Fruit fly (Drosophila melanogaster) whole organism, adult: Measurements from ENCODE around the gene Tbca.

Source experiments
- CG11617 ChIP-seq: fragments of 200-800 bp; sonication (Bioruptor generic); optimal IDR thresholded peaks from 2 replicates; lab custom pipeline; 2017; ENCODE audit warnings: mild to moderate bottlenecking, missing biosample characterization, missing genetic modification reagents, missing genetic modification characterization
- CG12768 ChIP-seq: fragments of 200-800 bp; sonication (Bioruptor generic); optimal IDR thresholded peaks from 2 replicates; lab custom pipeline; 2017; ENCODE audit warnings: missing biosample characterization, missing genetic modification characterization, mild to moderate bottlenecking, moderate library complexity, missing genetic modification reagents
- CG14711 ChIP-seq: fragments of 200-800 bp; sonication (Bioruptor generic); optimal IDR thresholded peaks from 2 replicates; lab custom pipeline; 2018; ENCODE audit warnings: missing biosample characterization, mild to moderate bottlenecking, missing genetic modification characterization, moderate library complexity
- CG1620 ChIP-seq: fragments of 200-800 bp; sonication (Bioruptor generic); optimal IDR thresholded peaks from 2 replicates; lab custom pipeline; 2016; ENCODE audit warnings: missing biosample characterization, missing genetic modification characterization
- CG33017 ChIP-seq: fragments of 200-800 bp; sonication (Bioruptor generic); optimal IDR thresholded peaks from 2 replicates; lab custom pipeline; 2018; ENCODE audit warnings: missing biosample characterization, mild to moderate bottlenecking, missing genetic modification characterization, moderate library complexity
- CG5204 ChIP-seq: fragments of 200-800 bp; sonication (Bioruptor generic); optimal IDR thresholded peaks from 2 replicates; lab custom pipeline; 2016; ENCODE audit warnings: missing biosample characterization, missing genetic modification characterization
- CG7045 ChIP-seq: fragments of 200-800 bp; sonication (Bioruptor generic); optimal IDR thresholded peaks from 2 replicates; lab custom pipeline; 2017; ENCODE audit warnings: missing biosample characterization, mild to moderate bottlenecking, missing genetic modification characterization
- CG7101 ChIP-seq: fragments of 200-800 bp; sonication (Bioruptor generic); optimal IDR thresholded peaks from 2 replicates; lab custom pipeline; 2018; ENCODE audit warnings: missing biosample characterization, mild to moderate bottlenecking, missing genetic modification characterization, moderate library complexity
- Clk ChIP-seq: fragments of 200-800 bp; sonication (Bioruptor generic); optimal IDR thresholded peaks from 2 replicates; lab custom pipeline; 2017; ENCODE audit warnings: missing biosample characterization, missing genetic modification characterization
- Crg-1 ChIP-seq: fragments of 200-800 bp; sonication (Bioruptor generic); optimal IDR thresholded peaks from 2 replicates; lab custom pipeline; 2016; ENCODE audit warnings: missing biosample characterization, missing genetic modification characterization
- Hr96 ChIP-seq: fragments of 200-800 bp; sonication (Bioruptor generic); optimal IDR thresholded peaks from 2 replicates; lab custom pipeline; 2016; ENCODE audit warnings: missing biosample characterization, missing genetic modification characterization
- Mnt ChIP-seq: fragments of 200-800 bp; sonication (Bioruptor generic); optimal IDR thresholded peaks from 2 replicates; lab custom pipeline; 2016; ENCODE audit warnings: missing biosample characterization, mild to moderate bottlenecking, missing genetic modification characterization
- bab1 ChIP-seq: fragments of 200-800 bp; sonication (Bioruptor generic); optimal IDR thresholded peaks from 3 replicates; lab custom pipeline; 2019; ENCODE audit warnings: missing biosample characterization, mild to moderate bottlenecking, missing genetic modification characterization, moderate library complexity
- cic ChIP-seq: fragments of 200-800 bp; sonication (Bioruptor generic); optimal IDR thresholded peaks from 2 replicates; lab custom pipeline; 2017; ENCODE audit warnings: missing biosample characterization, mild to moderate bottlenecking, missing genetic modification characterization, moderate library complexity
- cnc ChIP-seq, 2 experiments: fragments of >200 bp; optimal IDR thresholded peaks; 2 replicates each; lab custom pipeline; 2017
- kay ChIP-seq: fragments of 200-800 bp; sonication (Bioruptor generic); peaks from one replicate; lab custom pipeline; 2016; ENCODE audit warnings: missing biosample characterization, missing genetic modification characterization, borderline replicate concordance
- ovo ChIP-seq: fragments of 200-800 bp; sonication (Bioruptor generic); optimal IDR thresholded peaks from 2 replicates; lab custom pipeline; 2016; ENCODE audit warnings: missing biosample characterization, missing genetic modification characterization
- pad ChIP-seq: fragments of 200-800 bp; sonication (Bioruptor generic); optimal IDR thresholded peaks from 3 replicates; lab custom pipeline; 2017; ENCODE audit warnings: missing biosample characterization, missing genetic modification characterization, mild to moderate bottlenecking, moderate library complexity, missing genetic modification reagents
- tj ChIP-seq: fragments of 200-800 bp; sonication (Bioruptor generic); optimal IDR thresholded peaks from 3 replicates; lab custom pipeline; 2017; ENCODE audit warnings: missing biosample characterization, mild to moderate bottlenecking, missing genetic modification characterization, moderate library complexity
- toe ChIP-seq: fragments of 200-800 bp; sonication (Bioruptor generic); optimal IDR thresholded peaks from 2 replicates; lab custom pipeline; 2016; ENCODE audit warnings: missing biosample characterization, missing genetic modification characterization

The Tbca gene

dm6 chr3R:31748093-31748996 is 5.1 kb downstream of the Tbca start:
- TF ChIP-seq Mnt (GFP tag; lab: Kevin White, UChicago), result peak; percentile 99
- no peak for TF ChIP-seq CG7045 (GFP tag; lab: Kevin White, UChicago)
- TF ChIP-seq toe (GFP tag; lab: Kevin White, UChicago), result no peak
- TF ChIP-seq ovo (GFP tag; lab: Kevin White, UChicago), result peak; percentile 28
- TF ChIP-seq cic (GFP tag; lab: Kevin White, UChicago), result peak; percentile 93
- TF ChIP-seq tj, result peak; percentile 40
- no peak for TF ChIP-seq Crg-1 (GFP tag; lab: Kevin White, UChicago)
- TF ChIP-seq CG7101, result peak; percentile 5
- TF ChIP-seq Hr96 (GFP tag; lab: Kevin White, UChicago), result peak; percentile 49
- no peak for TF ChIP-seq cnc (optimal IDR thresholded peaks at IDR 0.05; lab: Kevin White, UChicago)
- TF ChIP-seq CG14711 (tag; lab: Kevin White, UChicago), result no peak
- TF ChIP-seq kay, result no peak
- peak; percentile 60 for TF ChIP-seq pad (GFP tag; lab: Kevin White, UChicago)
- TF ChIP-seq CG12768 (GFP tag; lab: Kevin White, UChicago), result peak; percentile 28
- TF ChIP-seq CG5204, result no peak
- TF ChIP-seq CG11617, result peak; percentile 69
- peak; percentile 16 for TF ChIP-seq bab1
- no peak for TF ChIP-seq CG33017 (tag; lab: Kevin White, UChicago)
- no peak for TF ChIP-seq Clk (GFP tag; lab: Kevin White, UChicago)
- no peak for TF ChIP-seq CG1620 (GFP tag; lab: Kevin White, UChicago)

- TF ChIP-seq CG5204, result no peak
- no peak for TF ChIP-seq tj
- no peak for TF ChIP-seq pad (GFP tag; lab: Kevin White, UChicago)
- no peak for TF ChIP-seq Mnt (GFP tag; lab: Kevin White, UChicago)
- TF ChIP-seq CG7045 (GFP tag; lab: Kevin White, UChicago), result no peak
- TF ChIP-seq CG14711 (tag; lab: Kevin White, UChicago), result no peak
- no peak for TF ChIP-seq CG12768 (GFP tag; lab: Kevin White, UChicago)
- no peak for TF ChIP-seq bab1
- no peak for TF ChIP-seq CG7101
- TF ChIP-seq Hr96 (GFP tag; lab: Kevin White, UChicago), result no peak
- TF ChIP-seq CG33017 (tag; lab: Kevin White, UChicago), result no peak
- no peak for TF ChIP-seq ovo (GFP tag; lab: Kevin White, UChicago)
- no peak for TF ChIP-seq CG1620 (GFP tag; lab: Kevin White, UChicago)
- no peak for TF ChIP-seq kay
- no peak for TF ChIP-seq cic (GFP tag; lab: Kevin White, UChicago)
- TF ChIP-seq Clk (GFP tag; lab: Kevin White, UChicago), result no peak
- TF ChIP-seq cnc (optimal IDR thresholded peaks at IDR 0.05; lab: Kevin White, UChicago), result no peak
- TF ChIP-seq toe (GFP tag; lab: Kevin White, UChicago), result no peak
- no peak for TF ChIP-seq Crg-1 (GFP tag; lab: Kevin White, UChicago)
- TF ChIP-seq CG11617, result no peak
Observed at dm6 chr3R:31754605-31755004, 11.3 kb downstream of the Tbca start, which contains the start of gene salt. Gene salt, minus strand, starts transcription at chr3R:31754705.

- TF ChIP-seq kay (peak; percentile 17), Crg-1 (GFP tag; lab: Kevin White, UChicago) (no peak)
Observed at dm6 chr3R:31758587-31759167, 15.4 kb downstream of the Tbca start, which contains the start of gene CG2187. Gene CG2187, minus strand, starts transcription at chr3R:31758637.

- TF ChIP-seq tj, result no peak
- TF ChIP-seq pad (GFP tag; lab: Kevin White, UChicago), result no peak
- TF ChIP-seq CG7101, result no peak
- TF ChIP-seq cic (GFP tag; lab: Kevin White, UChicago), result peak; percentile 83
- peak in 1 of 2 experiments; percentile 13 for TF ChIP-seq cnc (optimal IDR thresholded peaks at IDR 0.05; lab: Kevin White, UChicago)
- no peak for TF ChIP-seq ovo (GFP tag; lab: Kevin White, UChicago)
- no peak for TF ChIP-seq Hr96 (GFP tag; lab: Kevin White, UChicago)
- no peak for TF ChIP-seq CG12768 (GFP tag; lab: Kevin White, UChicago)
- TF ChIP-seq Mnt (GFP tag; lab: Kevin White, UChicago), result no peak
- no peak for TF ChIP-seq Clk (GFP tag; lab: Kevin White, UChicago)
- TF ChIP-seq kay, result no peak
Observed at dm6 chr3R:31761529-31762009, 18.3 kb downstream of the Tbca start, which contains the start of gene Smvt. Gene Smvt, minus strand, starts transcription at chr3R:31761579.

dm6 chr3R:31762672-31763071 is 19.4 kb downstream of the Tbca start:
- TF ChIP-seq CG7101 (no peak), Hr96 (GFP tag; lab: Kevin White, UChicago) (no peak), Mnt (GFP tag; lab: Kevin White, UChicago) (no peak), CG33017 (tag; lab: Kevin White, UChicago) (no peak), cic (GFP tag; lab: Kevin White, UChicago) (no peak), CG12768 (GFP tag; lab: Kevin White, UChicago) (no peak), Crg-1 (GFP tag; lab: Kevin White, UChicago) (no peak), kay (no peak), CG14711 (tag; lab: Kevin White, UChicago) (no peak), tj (no peak), bab1 (no peak), Clk (GFP tag; lab: Kevin White, UChicago) (no peak), CG11617 (no peak), cnc (optimal IDR thresholded peaks at IDR 0.05; lab: Kevin White, UChicago) (no peak), CG1620 (GFP tag; lab: Kevin White, UChicago) (no peak)
